Fruit fly (Drosophila melanogaster) whole organism, adult: ENCODE results near the gene CG7298.

Experiments
- CG11617 ChIP-seq: fragments of 200-800 bp; sonication (Bioruptor generic); optimal IDR thresholded peaks from 2 replicates; lab custom pipeline; 2017; ENCODE audit warnings: mild to moderate bottlenecking, missing biosample characterization, missing genetic modification reagents, missing genetic modification characterization
- CG12768 ChIP-seq: fragments of 200-800 bp; sonication (Bioruptor generic); optimal IDR thresholded peaks from 2 replicates; lab custom pipeline; 2017; ENCODE audit warnings: missing biosample characterization, missing genetic modification characterization, mild to moderate bottlenecking, moderate library complexity, missing genetic modification reagents
- CG1620 ChIP-seq: fragments of 200-800 bp; sonication (Bioruptor generic); optimal IDR thresholded peaks from 2 replicates; lab custom pipeline; 2016; ENCODE audit warnings: missing biosample characterization, missing genetic modification characterization
- CG5204 ChIP-seq: fragments of 200-800 bp; sonication (Bioruptor generic); optimal IDR thresholded peaks from 2 replicates; lab custom pipeline; 2016; ENCODE audit warnings: missing biosample characterization, missing genetic modification characterization
- Clk ChIP-seq: fragments of 200-800 bp; sonication (Bioruptor generic); optimal IDR thresholded peaks from 2 replicates; lab custom pipeline; 2017; ENCODE audit warnings: missing biosample characterization, missing genetic modification characterization
- Hr96 ChIP-seq: fragments of 200-800 bp; sonication (Bioruptor generic); optimal IDR thresholded peaks from 2 replicates; lab custom pipeline; 2016; ENCODE audit warnings: missing biosample characterization, missing genetic modification characterization
- kay ChIP-seq: fragments of 200-800 bp; sonication (Bioruptor generic); peaks from one replicate; lab custom pipeline; 2016; ENCODE audit warnings: missing biosample characterization, missing genetic modification characterization, borderline replicate concordance
- toe ChIP-seq: fragments of 200-800 bp; sonication (Bioruptor generic); optimal IDR thresholded peaks from 2 replicates; lab custom pipeline; 2016; ENCODE audit warnings: missing biosample characterization, missing genetic modification characterization

DNA sequence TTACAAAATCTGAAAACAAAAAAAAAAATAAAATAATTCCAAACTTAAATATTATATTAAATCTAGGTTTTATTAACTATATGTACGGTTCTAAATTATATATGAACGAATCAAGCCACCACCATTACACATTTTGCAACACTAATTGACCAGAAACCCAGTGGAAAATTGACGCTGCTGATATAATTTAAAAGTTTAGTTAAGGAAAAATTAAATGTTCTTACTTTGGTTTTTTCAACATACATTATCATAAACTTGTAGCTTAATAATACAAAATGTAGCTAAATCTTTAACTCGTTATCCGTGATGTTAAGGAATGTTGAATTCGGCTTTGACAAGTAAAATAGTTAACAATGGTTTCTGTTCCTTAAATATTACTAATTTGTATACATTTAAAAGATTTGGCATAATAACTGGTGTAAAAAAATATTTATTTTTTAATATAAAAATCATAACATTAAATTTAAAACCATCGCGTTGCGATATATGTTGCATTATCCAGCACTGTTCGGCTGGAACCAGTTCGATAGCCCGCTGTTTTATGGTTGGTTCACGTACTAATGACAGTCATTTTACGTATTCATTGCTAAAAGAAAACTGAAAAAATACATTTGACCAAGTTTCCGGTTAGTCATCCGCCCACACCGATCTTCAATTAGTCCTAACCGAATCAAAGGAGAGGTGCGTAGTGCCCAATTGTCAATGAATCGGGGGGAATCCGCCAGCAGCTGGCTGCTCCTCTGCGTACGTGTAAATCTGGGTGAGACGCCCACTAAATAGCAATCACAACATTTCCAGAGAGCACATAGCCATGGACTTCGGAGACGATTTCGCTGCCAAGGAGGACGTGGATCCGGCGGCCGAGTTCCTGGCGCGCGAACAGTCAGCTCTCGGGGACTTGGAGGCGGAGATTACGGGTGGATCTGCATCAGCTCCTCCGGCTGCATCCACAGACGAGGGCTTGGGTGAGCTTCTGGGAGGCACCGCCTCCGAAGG lies 38.8 kb upstream of the CG7298 start:
- TF ChIP-seq Hr96 (GFP tag; lab: Kevin White, UChicago), result peak; percentile 17
- peak; percentile 82 for TF ChIP-seq kay
- peak; percentile 78 for TF ChIP-seq CG11617 (GFP tag; lab: Kevin White, UChicago)
- TF ChIP-seq toe (GFP tag; lab: Kevin White, UChicago), result peak; percentile 51
- peak; percentile 66 for TF ChIP-seq CG12768 (GFP tag; lab: Kevin White, UChicago)
- peak; percentile 12 for TF ChIP-seq CG1620 (GFP tag; lab: Kevin White, UChicago)
- TF ChIP-seq Clk (GFP tag; lab: Kevin White, UChicago), result peak; percentile 47
- TF ChIP-seq CG5204 (GFP tag; lab: Kevin White, UChicago), result peak; percentile 52
